Worm (Caenorhabditis elegans): ENCODE results near the gene cdh-3.

DNA sequence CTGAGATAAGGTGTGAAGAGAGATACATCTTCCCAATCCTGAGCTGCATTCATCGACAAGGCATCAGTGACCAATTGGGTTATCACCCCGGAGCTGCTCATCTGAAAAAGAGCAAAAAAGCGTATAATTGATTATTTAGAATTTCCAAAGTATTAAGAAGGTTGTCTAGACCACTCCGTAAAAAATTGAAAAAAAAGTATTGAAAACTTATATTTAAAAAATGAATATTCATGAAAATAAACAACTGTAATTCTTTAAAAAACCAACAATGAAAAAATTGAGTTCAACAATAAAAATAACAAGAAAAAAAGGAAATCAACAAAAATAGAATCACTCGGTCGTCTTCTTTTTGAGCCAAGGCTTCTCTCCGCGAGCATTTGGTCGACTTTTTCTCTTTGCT lies 9.3 kb upstream of the cdh-3 start, which contains the start of gene mtx-2:
- TF ChIP-seq unc-39 (tag; optimal IDR thresholded peaks at IDR 0.05) = no peak
- TF ChIP-seq fkh-10 (GFP tag; optimal IDR thresholded peaks at IDR 0.05) = no peak
- no peak for TF ChIP-seq nhr-28 (tag; optimal IDR thresholded peaks at IDR 0.05)
- no peak for TF ChIP-seq pha-4 (GFP tag; IDR thresholded peaks at IDR 0.05)
- no peak for TF ChIP-seq pha-4 (tag; optimal IDR thresholded peaks at IDR 0.05)
- TF ChIP-seq T26A8.4 (GFP tag; IDR thresholded peaks at IDR 0.05) = no peak
- TF ChIP-seq ama-1 (optimal IDR thresholded peaks at IDR 0.05) = no peak
- no peak for TF ChIP-seq nhr-11 (tag; optimal IDR thresholded peaks at IDR 0.05)
